Fruit fly (Drosophila melanogaster): Measurements from ENCODE around the gene CG6885.

CG6885 gene

DNA sequence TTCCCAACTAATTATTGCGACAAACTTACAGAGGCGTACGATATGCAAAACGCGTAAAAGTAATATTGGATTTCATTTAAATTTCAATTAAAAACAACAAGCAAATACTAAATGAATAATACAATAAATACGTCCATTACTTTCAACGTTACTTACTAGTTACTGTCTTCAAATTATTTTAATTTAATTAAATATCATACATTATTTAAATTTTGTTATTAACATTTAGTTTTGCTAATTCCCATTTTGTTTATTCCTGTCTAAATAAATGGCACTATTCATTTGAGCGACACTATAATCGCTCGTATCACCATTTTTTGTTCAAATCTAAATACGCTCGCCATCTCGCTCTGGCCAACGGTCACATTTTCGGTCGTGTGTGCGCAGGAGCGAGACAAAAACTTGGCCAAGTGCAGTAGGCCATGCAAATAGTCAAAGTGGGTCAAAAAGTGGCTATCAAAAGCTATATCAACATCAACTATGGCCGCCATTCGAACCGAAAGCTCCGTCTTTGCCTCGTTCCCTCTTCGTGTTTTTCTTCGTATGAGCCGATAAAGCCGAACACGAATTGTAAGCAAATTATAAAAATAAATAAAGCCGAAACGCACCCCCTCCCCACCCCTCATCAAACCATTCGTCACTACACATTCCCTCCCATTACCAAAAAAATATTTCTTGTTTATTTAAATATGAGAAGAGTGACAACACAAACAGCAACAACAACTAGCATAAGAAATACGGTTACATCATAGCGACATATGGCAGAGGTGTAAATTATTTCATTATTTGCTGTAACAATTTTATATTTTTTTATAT lies 45.1 kb downstream of the CG6885 start (continued):
- TF ChIP-seq fd96Cb (tag; optimal IDR thresholded peaks at IDR 0.05) (peak; percentile 8), odd (GFP tag; optimal IDR thresholded peaks at IDR 0.05) (peak; percentile 73), CG4854 (GFP tag; optimal IDR thresholded peaks at IDR 0.05) (peak; percentile 25), CG6254 (GFP tag; optimal IDR thresholded peaks at IDR 0.05) (no peak), CG8359 (GFP tag; optimal IDR thresholded peaks at IDR 0.05; ENCODE audit: borderline replicate concordance) (no peak), CG7745 (tag; optimal IDR thresholded peaks at IDR 0.05) (no peak), BtbVII (GFP tag; optimal IDR thresholded peaks at IDR 0.05) (peak; percentile 70), CG3065 (GFP tag; optimal IDR thresholded peaks at IDR 0.05) (no peak), H2.0 (GFP tag; IDR thresholded peaks at IDR 0.05) (no peak), nmo (GFP tag; optimal IDR thresholded peaks at IDR 0.05) (peak; percentile 4), CG31224 (GFP tag; IDR thresholded peaks at IDR 0.05) (0 out of 2 replicates have a peak, but pooled peaks have one; percentile 6), C15 (GFP tag; IDR thresholded peaks at IDR 0.05) (no peak; the same call in 2 of the 3 replicates), HLH4C (GFP tag; IDR thresholded peaks at IDR 0.05; ENCODE audit: partially characterized antibody) (no peak), pita (GFP tag; optimal IDR thresholded peaks at IDR 0.05) (no peak), seq (GFP tag; IDR thresholded peaks at IDR 0.05) (no peak), pb (GFP tag; optimal IDR thresholded peaks at IDR 0.05) (peak; percentile 8), CG2120 (GFP tag; optimal IDR thresholded peaks at IDR 0.05) (peak; percentile 51), HLH54F (GFP tag; optimal IDR thresholded peaks at IDR 0.05) (peak; percentile 1), stc (GFP tag; IDR thresholded peaks at IDR 0.05) (peak; percentile 61; the same call in 1 of the 2 replicates), CG17186 (GFP tag; optimal IDR thresholded peaks at IDR 0.05) (no peak), zen2 (GFP tag; IDR thresholded peaks at IDR 0.05; ENCODE audit: partially characterized antibody) (no peak), CG2889 (GFP tag; IDR thresholded peaks at IDR 0.05) (no peak), Kr (GFP tag; optimal IDR thresholded peaks at IDR 0.05) (no peak), Six4 (GFP tag; optimal IDR thresholded peaks at IDR 0.05) (no peak), CG4328 (GFP tag; optimal IDR thresholded peaks at IDR 0.05) (peak; percentile 79), croc (GFP tag; conservative IDR thresholded peaks at IDR 0.05) (no peak), Dp (GFP tag; optimal IDR thresholded peaks at IDR 0.05) (no peak), Mad (GFP tag; optimal IDR thresholded peaks at IDR 0.05) (no peak), Dad (GFP tag; optimal IDR thresholded peaks at IDR 0.05) (peak; percentile 41), amos (GFP tag; IDR thresholded peaks at IDR 0.05; ENCODE audit: partially characterized antibody) (no peak), CG12769 (tag; optimal IDR thresholded peaks at IDR 0.05) (peak; percentile 95), Doc3 (GFP tag; IDR thresholded peaks at IDR 0.05; ENCODE audit: partially characterized antibody) (no peak), CG14441 (GFP tag; IDR thresholded peaks at IDR 0.05) (peak; percentile 51; the same call in 1 of the 2 replicates), twi (tag; optimal IDR thresholded peaks at IDR 0.05) (no peak), grn (GFP tag; optimal IDR thresholded peaks at IDR 0.05) (peak; percentile 93), CG5953 (GFP tag; IDR thresholded peaks at IDR 0.05) (peak; percentile 67; the same call in 1 of the 2 replicates), Adf1 (GFP tag; IDR thresholded peaks at IDR 0.05) (peak; percentile 72), CG10366 (GFP tag; IDR thresholded peaks at IDR 0.05) (no peak; the same call in 1 of the 2 replicates), Hr78 (GFP tag; optimal IDR thresholded peaks at IDR 0.05) (peak in 1 of 2 experiments; percentile 66), jigr1 (GFP tag; IDR thresholded peaks at IDR 0.05) (no peak), Mrtf (GFP tag; IDR thresholded peaks at IDR 0.05) (0 out of 3 replicates have a peak, but pooled peaks have one; percentile 5), corto (GFP tag; optimal IDR thresholded peaks at IDR 0.05) (no peak), vvl (GFP tag; IDR thresholded peaks at IDR 0.05) (peak; percentile 80), Jarid2 (GFP tag; optimal IDR thresholded peaks at IDR 0.05) (peak; percentile 40), CG14667 (GFP tag; IDR thresholded peaks at IDR 0.05) (no peak), CG8765 (GFP tag; IDR thresholded peaks at IDR 0.05) (no peak), Poxn (GFP tag; IDR thresholded peaks at IDR 0.05) (no peak), CG2712 (tag; optimal IDR thresholded peaks at IDR 0.05) (no peak), CG32767 (GFP tag; IDR thresholded peaks at IDR 0.05) (peak; percentile 26; the same call in 1 of the 2 replicates)

All from whole organism, embryonic.